Fruit fly (Drosophila melanogaster) whole organism, wandering third instar larva: Measurements from ENCODE around the gene Set.
A peak's percentile ranks its signal among the peaks of the same experiment; 100 is the strongest.

Experiments
- Abd-B ChIP-seq: fragments of >200 bp; optimal IDR thresholded peaks from 2 replicates; lab custom pipeline; 2017; ENCODE audit warnings: missing biosample characterization, missing genetic modification characterization
- CG32264 ChIP-seq: fragments of 200-800 bp; sonication (Bioruptor generic); optimal IDR thresholded peaks from 2 replicates; lab custom pipeline; 2016; ENCODE audit warnings: missing biosample characterization, missing genetic modification characterization
- CG9705 ChIP-seq: fragments of 200-800 bp; sonication (Bioruptor generic); optimal IDR thresholded peaks from 2 replicates; lab custom pipeline; 2018; ENCODE audit warnings: missing biosample characterization, mild to moderate bottlenecking, missing genetic modification characterization
- CrebA ChIP-seq: fragments of 200-800 bp; sonication (Bioruptor generic); optimal IDR thresholded peaks from 2 replicates; lab custom pipeline; 2016; ENCODE audit warnings: missing biosample characterization, mild to moderate bottlenecking, missing genetic modification characterization, borderline replicate concordance
- Dfd ChIP-seq: fragments of >200 bp; optimal IDR thresholded peaks from 2 replicates; lab custom pipeline; 2017; ENCODE audit warnings: missing biosample characterization, missing genetic modification characterization
- Dif ChIP-seq: fragments of 200-275, 200-300 bp; sonication (Bioruptor generic); optimal IDR thresholded peaks from 2 replicates; lab custom pipeline; 2018; ENCODE audit warnings: missing biosample characterization, missing genetic modification characterization; ENCODE audit not compliant: partially characterized antibody
- GATAd ChIP-seq: sonication (Bioruptor generic); optimal IDR thresholded peaks from 2 replicates; lab custom pipeline; 2016; ENCODE audit warnings: missing biosample characterization, missing genetic modification characterization
- HLH106 ChIP-seq: fragments of 200-800 bp; optimal IDR thresholded peaks from 3 replicates; lab custom pipeline; 2019; ENCODE audit warnings: missing biosample characterization, mild to moderate bottlenecking, missing genetic modification characterization, moderate library complexity
- Hnf4 ChIP-seq: fragments of 200-800 bp; sonication (Bioruptor generic); optimal IDR thresholded peaks from 2 replicates; lab custom pipeline; 2016; ENCODE audit warnings: missing biosample characterization, mild to moderate bottlenecking, missing genetic modification characterization
- Hr78 ChIP-seq: fragments of >200 bp; optimal IDR thresholded peaks from 2 replicates; lab custom pipeline; 2017; ENCODE audit warnings: missing biosample characterization, missing genetic modification characterization
- Hr83 ChIP-seq: fragments of 200-300 bp; sonication (Bioruptor generic); optimal IDR thresholded peaks from 2 replicates; lab custom pipeline; 2016; ENCODE audit warnings: missing biosample characterization, mild to moderate bottlenecking, missing genetic modification characterization, moderate library complexity; ENCODE audit not compliant: poor library complexity, severe bottlenecking
- Jra ChIP-seq: sonication (Bioruptor generic); optimal IDR thresholded peaks from 2 replicates; lab custom pipeline; 2016; ENCODE audit warnings: missing biosample characterization, missing genetic modification characterization
- Mio ChIP-seq: sonication (Bioruptor generic); optimal IDR thresholded peaks from 2 replicates; lab custom pipeline; 2016; ENCODE audit warnings: missing biosample characterization, missing genetic modification characterization
- Myc ChIP-seq: fragments of >200 bp; optimal IDR thresholded peaks from 2 replicates; lab custom pipeline; 2017
- N ChIP-seq: fragments of >200 bp; optimal IDR thresholded peaks from 2 replicates; lab custom pipeline; 2018; ENCODE audit warnings: missing biosample characterization, missing external identifiers, missing genetic modification characterization
- OdsH ChIP-seq: fragments of 200-800 bp; sonication (Bioruptor generic); optimal IDR thresholded peaks from 2 replicates; lab custom pipeline; 2016; ENCODE audit warnings: missing biosample characterization, mild to moderate bottlenecking, missing genetic modification characterization
- Rel ChIP-seq, 2 experiments: fragments of 200-800 bp; sonication (Bioruptor generic) in 1 of 2; optimal IDR thresholded peaks; 2 replicates in 1 of 2; 3 replicates in 1 of 2; lab custom pipeline; 2016 to 2019; ENCODE audit warnings: mild to moderate bottlenecking in 2 of 2, missing biosample characterization in 2 of 2, missing genetic modification characterization in 2 of 2, moderate library complexity in 1 of 2
- Sp1 ChIP-seq: fragments of 200-800 bp; sonication (Bioruptor generic); optimal IDR thresholded peaks from 3 replicates; lab custom pipeline; 2019; ENCODE audit warnings: missing biosample characterization, mild to moderate bottlenecking, missing genetic modification characterization, moderate library complexity
- Vsx2 ChIP-seq: fragments of 200-300, 225-300 bp; sonication (Bioruptor generic); optimal IDR thresholded peaks from 2 replicates; lab custom pipeline; 2018; ENCODE audit warnings: missing biosample characterization, missing genetic modification characterization; ENCODE audit not compliant: partially characterized antibody
- br ChIP-seq: fragments of 200-800 bp; sonication (Bioruptor generic); optimal IDR thresholded peaks from 2 replicates; lab custom pipeline; 2016; ENCODE audit warnings: missing biosample characterization, missing genetic modification characterization
- brk ChIP-seq: fragments of 200-800 bp; sonication (Bioruptor generic); optimal IDR thresholded peaks from 2 replicates; lab custom pipeline; 2016; ENCODE audit warnings: missing biosample characterization, mild to moderate bottlenecking, missing genetic modification characterization
- dl ChIP-seq, 2 experiments: fragments of 175-275, 200-275 bp in 1 of 2; fragments of 200-275 bp in 1 of 2; sonication (Bioruptor generic); optimal IDR thresholded peaks; lab custom pipeline; 2018; ENCODE audit warnings: mild to moderate bottlenecking in 2 of 2, missing biosample characterization in 2 of 2, missing genetic modification characterization in 2 of 2, moderate library complexity in 2 of 2; ENCODE audit not compliant: partially characterized antibody in 2 of 2, insufficient read depth in 1 of 2
- dmrt93B ChIP-seq: fragments of 200-800 bp; sonication (Bioruptor generic); optimal IDR thresholded peaks from 2 replicates; lab custom pipeline; 2018; ENCODE audit warnings: missing biosample characterization, mild to moderate bottlenecking, missing genetic modification characterization
- dsf ChIP-seq: sonication (Bioruptor generic); optimal IDR thresholded peaks from 2 replicates; lab custom pipeline; 2016; ENCODE audit warnings: missing biosample characterization, missing genetic modification characterization, borderline replicate concordance
- ey ChIP-seq: fragments of 200-800 bp; sonication (Bioruptor generic); optimal IDR thresholded peaks from 2 replicates; lab custom pipeline; 2016; ENCODE audit warnings: missing biosample characterization, missing genetic modification characterization
- foxo ChIP-seq, 2 experiments: fragments of 200-800 bp; sonication (Bioruptor generic); optimal IDR thresholded peaks; 2 replicates in 1 of 2; 3 replicates in 1 of 2; lab custom pipeline; 2016 to 2017; ENCODE audit warnings: missing biosample characterization in 2 of 2, missing genetic modification characterization in 2 of 2
- fru ChIP-seq: fragments of 200-800 bp; sonication (Bioruptor generic); optimal IDR thresholded peaks from 3 replicates; lab custom pipeline; 2016; ENCODE audit warnings: missing biosample characterization, mild to moderate bottlenecking, missing genetic modification characterization
- h ChIP-seq: fragments of 200-800 bp; sonication (Bioruptor generic); optimal IDR thresholded peaks from 3 replicates; lab custom pipeline; 2016; ENCODE audit warnings: missing biosample characterization, mild to moderate bottlenecking, missing genetic modification characterization
- jim ChIP-seq: fragments of 175-275, 200-325 bp; sonication (Bioruptor generic); optimal IDR thresholded peaks from 2 replicates; lab custom pipeline; 2016; ENCODE audit warnings: missing biosample characterization, mild to moderate bottlenecking, missing genetic modification characterization
- lola ChIP-seq: fragments of >200 bp; optimal IDR thresholded peaks from 2 replicates; lab custom pipeline; 2017; ENCODE audit warnings: missing biosample characterization, missing genetic modification characterization
- pan ChIP-seq: fragments of >200 bp; optimal IDR thresholded peaks from 2 replicates; lab custom pipeline; 2017
- psq ChIP-seq: fragments of 200-800 bp; sonication (Bioruptor generic); optimal IDR thresholded peaks from 3 replicates; lab custom pipeline; 2017; ENCODE audit warnings: missing biosample characterization, mild to moderate bottlenecking, missing genetic modification characterization, moderate library complexity
- rgr ChIP-seq: fragments of 200-800 bp; sonication (Bioruptor generic); optimal IDR thresholded peaks from 3 replicates; lab custom pipeline; 2016; ENCODE audit warnings: missing biosample characterization, mild to moderate bottlenecking, missing genetic modification characterization
- sage ChIP-seq: fragments of 200-800 bp; sonication (Bioruptor generic); optimal IDR thresholded peaks from 2 replicates; lab custom pipeline; 2016; ENCODE audit warnings: missing biosample characterization, mild to moderate bottlenecking, missing genetic modification characterization
- sv ChIP-seq: fragments of 200-800 bp; sonication (Bioruptor generic); optimal IDR thresholded peaks from 3 replicates; lab custom pipeline; 2016; ENCODE audit warnings: missing biosample characterization, missing genetic modification characterization
- tai ChIP-seq: sonication (Bioruptor generic); optimal IDR thresholded peaks from 2 replicates; lab custom pipeline; 2016; ENCODE audit warnings: missing biosample characterization, missing genetic modification characterization
- usp ChIP-seq: fragments of >200 bp; optimal IDR thresholded peaks from 2 replicates; lab custom pipeline; 2017; ENCODE audit warnings: missing biosample characterization, missing genetic modification characterization
- woc ChIP-seq: sonication (Bioruptor generic); optimal IDR thresholded peaks from 2 replicates; lab custom pipeline; 2016; ENCODE audit warnings: missing biosample characterization, mild to moderate bottlenecking, missing genetic modification characterization

The Set gene

DNA sequence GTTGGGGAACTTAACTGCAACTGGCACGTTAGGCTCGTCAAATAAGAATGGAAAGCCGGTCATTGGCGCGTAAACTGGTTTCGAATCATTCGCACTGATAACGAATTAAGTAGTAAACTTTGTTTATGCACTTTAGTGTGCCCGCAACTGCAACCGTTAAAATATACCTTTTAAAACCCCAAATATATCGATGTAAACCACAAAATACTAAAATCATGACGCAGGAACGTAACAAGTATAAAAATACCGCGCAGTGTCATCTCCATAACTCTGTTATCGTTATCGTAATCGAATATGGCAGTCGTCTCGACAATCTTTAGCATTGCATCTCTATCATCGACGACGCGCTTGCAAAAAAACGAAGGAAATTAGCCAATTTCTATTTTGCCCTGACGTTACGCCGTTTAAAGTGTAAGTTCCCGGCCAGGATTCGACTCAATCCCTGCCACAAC lies 38.0 kb upstream of the Set start, which contains the start of the genes CG31344 and Caf1-55:
TSS of gene CG31344 (minus strand) at position 51 of the 452 bp plus-strand sequence.
TSS of gene Caf1-55 (plus strand) at position 298 of the 452 bp plus-strand sequence.
- TF ChIP-seq Dfd: no peak
- TF ChIP-seq Rel (GFP tag; optimal IDR thresholded peaks at IDR 0.05; lab: Kevin White, UChicago): no peak
- peak; percentile 70 for TF ChIP-seq Rel (tag; optimal IDR thresholded peaks at IDR 0.05; lab: Kevin White, UChicago)
- TF ChIP-seq ey: peak; percentile 10
- no peak for TF ChIP-seq Sp1
- no peak for TF ChIP-seq Vsx2 (GFP tag; lab: Kevin White, UChicago)
- peak; percentile 19 for TF ChIP-seq dsf (GFP tag; lab: Kevin White, UChicago)
- no peak for TF ChIP-seq brk (GFP tag; lab: Kevin White, UChicago)
- TF ChIP-seq Dif (GFP tag; lab: Kevin White, UChicago): no peak
- peak; percentile 50 for TF ChIP-seq Jra (GFP tag; lab: Kevin White, UChicago)
- TF ChIP-seq CrebA: no peak
- TF ChIP-seq, all 38 proteins: peak for 4

DNA sequence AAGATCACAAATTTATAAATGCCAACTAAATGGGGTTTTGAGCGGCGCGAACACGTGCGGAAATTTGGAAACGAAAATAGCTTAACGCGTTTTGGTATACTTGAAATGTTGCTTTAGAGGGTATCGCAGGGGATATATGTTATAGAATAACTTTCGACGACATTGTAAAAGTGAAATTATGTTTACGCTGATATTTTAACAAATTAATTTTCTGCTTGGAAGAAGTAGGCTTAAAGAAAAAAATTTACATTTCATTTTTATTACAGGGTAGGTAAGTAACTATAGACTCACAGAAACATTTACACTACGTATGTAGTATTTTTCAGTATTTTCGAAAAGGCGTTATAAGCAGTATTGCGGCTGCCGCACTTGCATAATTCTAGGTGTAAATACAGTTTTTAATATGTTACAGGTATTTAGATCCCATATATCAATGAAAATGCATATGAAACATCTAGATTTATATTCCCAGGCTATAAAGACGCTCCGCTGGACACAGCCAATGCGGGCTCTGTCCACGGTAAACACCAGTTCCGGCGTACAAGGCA lies 33.9 kb upstream of the Set start, which contains the start of the genes Art3 and mRpS10:
TSS of gene Art3 (minus strand) at position 80 of the 548 bp plus-strand sequence.
TSS of gene mRpS10 (plus strand) at position 337 of the 548 bp plus-strand sequence.
- TF ChIP-seq dsf (GFP tag; lab: Kevin White, UChicago) (peak; percentile 98), CG32264 (GFP tag; lab: Kevin White, UChicago) (peak; percentile 99), psq (peak; percentile 99), rgr (peak; percentile 100), sage (GFP tag; lab: Kevin White, UChicago) (peak; percentile 99), ey (peak; percentile 99), br (GFP tag; lab: Kevin White, UChicago) (peak; percentile 99), Dfd (peak; percentile 99), N (no peak), HLH106 (tag; lab: Kevin White, UChicago) (peak; percentile 100), CG9705 (GFP tag; lab: Kevin White, UChicago) (peak; percentile 100), OdsH (GFP tag; lab: Kevin White, UChicago) (peak; percentile 100), Abd-B (no peak), Sp1 (peak; percentile 100), dmrt93B (GFP tag; lab: Kevin White, UChicago) (peak; percentile 100), Vsx2 (GFP tag; lab: Kevin White, UChicago) (no peak), usp (no peak), Mio (GFP tag; lab: Kevin White, UChicago) (peak; percentile 96), Dif (GFP tag; lab: Kevin White, UChicago) (no peak), tai (GFP tag; lab: Kevin White, UChicago) (no peak), woc (GFP tag; lab: Kevin White, UChicago) (peak; percentile 99), Myc (lab: Kevin White, UChicago) (peak; percentile 48), Rel (GFP tag; optimal IDR thresholded peaks at IDR 0.05; lab: Kevin White, UChicago) (peak; percentile 91), Rel (tag; optimal IDR thresholded peaks at IDR 0.05; lab: Kevin White, UChicago) (peak; percentile 99), CrebA (no peak), pan (lab: Kevin White, UChicago) (peak; percentile 91), sv (GFP tag; lab: Kevin White, UChicago) (peak; percentile 99), Hr78 (GFP tag; lab: Kevin White, UChicago) (no peak), Jra (GFP tag; lab: Kevin White, UChicago) (peak; percentile 99), jim (GFP tag; lab: Kevin White, UChicago) (peak; percentile 89), h (GFP tag; lab: Kevin White, UChicago) (peak; percentile 100), GATAd (GFP tag; lab: Kevin White, UChicago) (peak; percentile 99), brk (GFP tag; lab: Kevin White, UChicago) (no peak), dl (GFP tag; optimal IDR thresholded peaks at IDR 0.05; lab: Kevin White, UChicago; ENCODE audit: insufficient read depth in 1 of 2, partially characterized antibody in 2 of 2) (no peak), lola (no peak), Hr83 (GFP tag; lab: Kevin White, UChicago) (peak; percentile 99), fru (GFP tag; lab: Kevin White, UChicago) (peak; percentile 100), Hnf4 (GFP tag; lab: Kevin White, UChicago) (peak; percentile 100), foxo (GFP tag; optimal IDR thresholded peaks at IDR 0.05; lab: Kevin White, UChicago) (peak; percentile 97 to 100)
